Worm (Caenorhabditis elegans) whole organism, late embryonic: ENCODE data around the gene srb-11.

Experiments used
- ahr-1 ChIP-seq: sonication (generic microtip); optimal IDR thresholded peaks from 2 replicates; lab custom pipeline; 2016; ENCODE audit warnings: missing genetic modification characterization, missing compliant biosample characterization
- ama-1 ChIP-seq: fragments of 150-350 bp; optimal IDR thresholded peaks from 2 replicates; lab custom pipeline; 2014
- ceh-24 ChIP-seq: sonication (generic microtip); optimal IDR thresholded peaks from 2 replicates; lab custom pipeline; 2016; ENCODE audit warnings: mild to moderate bottlenecking, missing genetic modification characterization, missing compliant biosample characterization
- ceh-31 ChIP-seq: sonication (generic microtip); optimal IDR thresholded peaks from 2 replicates; lab custom pipeline; 2016; ENCODE audit warnings: missing genetic modification characterization, missing compliant biosample characterization
- elt-2 ChIP-seq: sonication (generic microtip); optimal IDR thresholded peaks from 2 replicates; lab custom pipeline; 2016; ENCODE audit warnings: missing genetic modification reagents, missing genetic modification characterization, missing compliant biosample characterization
- hlh-15 ChIP-seq: sonication (generic microtip); optimal IDR thresholded peaks from 2 replicates; lab custom pipeline; 2016; ENCODE audit warnings: missing genetic modification characterization, missing compliant biosample characterization
- npax-4 ChIP-seq: sonication (generic microtip); optimal IDR thresholded peaks from 2 replicates; lab custom pipeline; 2016; ENCODE audit warnings: missing genetic modification characterization, missing compliant biosample characterization
- pag-3 ChIP-seq: sonication (generic microtip); optimal IDR thresholded peaks from 2 replicates; lab custom pipeline; 2016; ENCODE audit warnings: missing compliant biosample characterization, missing genetic modification characterization, borderline replicate concordance
- pha-4 ChIP-seq: fragments of 150-350 bp; optimal IDR thresholded peaks from 2 replicates; lab custom pipeline; 2018; ENCODE audit warnings: missing biosample characterization, missing genetic modification reagents, missing genetic modification characterization
- rnt-1 ChIP-seq: sonication (generic microtip); optimal IDR thresholded peaks from 2 replicates; lab custom pipeline; 2016; ENCODE audit warnings: missing genetic modification characterization, missing compliant biosample characterization
- tbx-7 ChIP-seq: sonication (generic microtip); optimal IDR thresholded peaks from 2 replicates; lab custom pipeline; 2016; ENCODE audit warnings: missing genotype, missing genetic modification characterization, missing compliant biosample characterization

ce11 chrIII:6452278-6452677 lies 40.4 kb downstream of the srb-11 start, which contains the start of gene set-1:
- TF ChIP-seq ahr-1 (tag; lab: Kevin White, UChicago) (no peak), ceh-24 (tag; lab: Kevin White, UChicago) (no peak), ama-1 (no peak), rnt-1 (no peak), hlh-15 (no peak), tbx-7 (tag; lab: Kevin White, UChicago) (no peak), pha-4 (tag; lab: Kevin White, UChicago) (no peak), pag-3 (tag; lab: Kevin White, UChicago) (no peak), npax-4 (tag; lab: Kevin White, UChicago) (no peak), elt-2 (tag; lab: Kevin White, UChicago) (no peak), ceh-31 (tag; lab: Kevin White, UChicago) (no peak)
